Worm (Caenorhabditis elegans): Measurements from ENCODE around the gene F22E5.23.

- TF ChIP-seq F55B11.4 (tag; optimal IDR thresholded peaks at IDR 0.05; ENCODE audit: borderline replicate concordance, insufficient read depth), result no peak
- TF ChIP-seq bed-1 (GFP tag; IDR thresholded peaks at IDR 0.05), result no peak
- no peak for TF ChIP-seq attf-5 (GFP tag; optimal IDR thresholded peaks at IDR 0.05)
- no peak for TF ChIP-seq sptf-2 (GFP tag; optimal IDR thresholded peaks at IDR 0.05)
Observed at ce11 chrII:2677534-2678168, 36.6 kb downstream of the F22E5.23 start, which contains the start of gene F22E5.17.

All from whole organism, young adult.